Worm (Caenorhabditis elegans): ENCODE data around the gene trpp-4.
A peak's percentile ranks its signal among the peaks of the same experiment; 100 is the strongest.

trpp-4 gene

ce11 chrV:9406890-9407289, 6.8 kb downstream of the trpp-4 start (continued):
- TF ChIP-seq F22D6.2 (tag; optimal IDR thresholded peaks at IDR 0.05) (no peak), B0336.3 (GFP tag; IDR thresholded peaks at IDR 0.05) (no peak), lsl-1 (GFP tag; optimal IDR thresholded peaks at IDR 0.05) (peak; percentile 6), him-1 (tag; optimal IDR thresholded peaks at IDR 0.05) (peak; percentile 82), snpc-4 (GFP tag; optimal IDR thresholded peaks at IDR 0.05) (no peak), snpc-4 (tag; optimal IDR thresholded peaks at IDR 0.05) (peak in 1 of 4 experiments; percentile 44), let-607 (tag; optimal IDR thresholded peaks at IDR 0.05) (no peak), madf-8 (GFP tag; conservative IDR thresholded peaks at IDR 0.05) (no peak), nfyb-1 (GFP tag; IDR thresholded peaks at IDR 0.05) (no peak), repo-1 (tag; optimal IDR thresholded peaks at IDR 0.05) (no peak), atf-7 (tag; optimal IDR thresholded peaks at IDR 0.05) (no peak), unc-130 (GFP tag; optimal IDR thresholded peaks at IDR 0.05) (no peak), hmg-1.2 (GFP tag; IDR thresholded peaks at IDR 0.05) (peak; percentile 42; the same call in 1 of the 2 replicates), rpc-1 (optimal IDR thresholded peaks at IDR 0.05) (peak; percentile 54), rpc-1 (tag; optimal IDR thresholded peaks at IDR 0.05) (peak; percentile 84), C06A6.2 (GFP tag; conservative IDR thresholded peaks at IDR 0.05) (no peak), zfh-2 (GFP tag; conservative IDR thresholded peaks at IDR 0.05) (no peak), ceh-58 (GFP tag; IDR thresholded peaks at IDR 0.05) (no peak), tbp1 (GFP tag; optimal IDR thresholded peaks at IDR 0.05) (peak; percentile 89), nhr-179 (tag; optimal IDR thresholded peaks at IDR 0.05) (no peak), lag-1 (GFP tag; IDR thresholded peaks at IDR 0.05) (no peak), F37B4.10 (GFP tag; IDR thresholded peaks at IDR 0.05) (no peak), egl-18 (GFP tag; IDR thresholded peaks at IDR 0.05) (no peak), egl-44 (GFP tag; IDR thresholded peaks at IDR 0.05) (no peak), hsf-1 (GFP tag; IDR thresholded peaks at IDR 0.05) (no peak), lin-35 (GFP tag; optimal IDR thresholded peaks at IDR 0.05) (no peak), F57A8.1 (GFP tag; optimal IDR thresholded peaks at IDR 0.05) (no peak), die-1 (tag; optimal IDR thresholded peaks at IDR 0.05) (peak; percentile 40), Y67H2A.10 (GFP tag; conservative IDR thresholded peaks at IDR 0.05) (no peak), ztf-3 (GFP tag; optimal IDR thresholded peaks at IDR 0.05) (no peak), hrde-1 (tag; optimal IDR thresholded peaks at IDR 0.05; ENCODE audit: borderline replicate concordance) (no peak), mxl-1 (tag; optimal IDR thresholded peaks at IDR 0.05) (no peak), Y95B8A.8 (GFP tag; IDR thresholded peaks at IDR 0.05) (no peak)

ce11 chrV:9408869-9409268, 8.7 kb downstream of the trpp-4 start:
- no peak for TF ChIP-seq B0035.1 (tag; optimal IDR thresholded peaks at IDR 0.05)
- no peak for TF ChIP-seq madf-3 (GFP tag; IDR thresholded peaks at IDR 0.05)
- no peak for TF ChIP-seq F52B5.7 (tag; optimal IDR thresholded peaks at IDR 0.05)
- TF ChIP-seq K12H6.12 (tag; optimal IDR thresholded peaks at IDR 0.05), result no peak
- TF ChIP-seq ekl-4 (GFP tag; IDR thresholded peaks at IDR 0.05), result no peak
- no peak for TF ChIP-seq ccch-3 (GFP tag; optimal IDR thresholded peaks at IDR 0.05)
- TF ChIP-seq K11D2.4 (GFP tag; IDR thresholded peaks at IDR 0.05), result no peak
- no peak for TF ChIP-seq T07F8.4 (tag; optimal IDR thresholded peaks at IDR 0.05)
- TF ChIP-seq Y53G8AR.9 (GFP tag; conservative IDR thresholded peaks at IDR 0.05), result no peak
- no peak for TF ChIP-seq akir-1 (GFP tag; optimal IDR thresholded peaks at IDR 0.05)
- no peak for TF ChIP-seq hmg-20 (GFP tag; IDR thresholded peaks at IDR 0.05)
- TF ChIP-seq ztf-6 (GFP tag; IDR thresholded peaks at IDR 0.05), result no peak
- no peak for TF ChIP-seq cebp-1 (GFP tag; IDR thresholded peaks at IDR 0.05)
- TF ChIP-seq cebp-1 (tag; optimal IDR thresholded peaks at IDR 0.05), result no peak
